Fruit fly (Drosophila melanogaster) whole organism, embryonic: Measurements from ENCODE around the gene Dad1.
A peak's percentile ranks its signal among the peaks of the same experiment; 100 is the strongest.

Source experiments
- Adf1 ChIP-seq: fragments of 200-800 bp; sonication (Bioruptor generic); IDR thresholded peaks from 2 replicates; pipeline ENCODE4 v1.3.6; 2022; ENCODE audit warnings: missing biosample characterization, missing genetic modification characterization
- Bgb ChIP-seq: fragments of 200-800 bp; sonication (Bioruptor generic); IDR thresholded peaks from 2 replicates; pipeline ENCODE4 v1.3.6; 2022; ENCODE audit warnings: missing biosample characterization, missing genetic modification characterization; ENCODE audit not compliant: partially characterized antibody
- CG10267 ChIP-seq: fragments of 200-800 bp; sonication (Bioruptor generic); optimal IDR thresholded peaks from 2 replicates; lab custom pipeline; 2018; ENCODE audit warnings: missing biosample characterization, mild to moderate bottlenecking, missing genetic modification characterization, moderate library complexity
- CG10543 ChIP-seq: fragments of 200-800 bp; sonication (Bioruptor generic); optimal IDR thresholded peaks from 3 replicates; lab custom pipeline; 2017; ENCODE audit warnings: missing biosample characterization, mild to moderate bottlenecking, missing genetic modification characterization, moderate library complexity
- CG11504 ChIP-seq: fragments of 200-800 bp; sonication (Bioruptor generic); optimal IDR thresholded peaks from 3 replicates; lab custom pipeline; 2019; ENCODE audit warnings: missing biosample characterization, mild to moderate bottlenecking, missing genetic modification characterization, moderate library complexity
- CG12071 ChIP-seq: fragments of 200-800 bp; sonication (Bioruptor generic); optimal IDR thresholded peaks from 3 replicates; lab custom pipeline; 2018; ENCODE audit warnings: missing biosample characterization, mild to moderate bottlenecking, missing genetic modification characterization
- CG12299 ChIP-seq: fragments of 200-800 bp; sonication (Bioruptor generic); optimal IDR thresholded peaks from 2 replicates; lab custom pipeline; 2018; ENCODE audit warnings: missing biosample characterization, mild to moderate bottlenecking, missing genetic modification characterization
- CG12769 ChIP-seq: fragments of 200-800 bp; sonication (Bioruptor generic); optimal IDR thresholded peaks from 2 replicates; lab custom pipeline; 2019; ENCODE audit warnings: missing biosample characterization, mild to moderate bottlenecking, missing genetic modification characterization, moderate library complexity
- CG13123 ChIP-seq: fragments of 200-800 bp; sonication (Bioruptor generic); optimal IDR thresholded peaks from 2 replicates; lab custom pipeline; 2016; ENCODE audit warnings: missing biosample characterization, missing genetic modification characterization
- CG15269 ChIP-seq: fragments of 200-800 bp; sonication (Bioruptor generic); optimal IDR thresholded peaks from 2 replicates; lab custom pipeline; 2018; ENCODE audit warnings: missing biosample characterization, mild to moderate bottlenecking, missing genetic modification characterization, moderate library complexity
- CG2678 ChIP-seq: fragments of 200-800 bp; sonication (Bioruptor generic); optimal IDR thresholded peaks from 3 replicates; lab custom pipeline; 2019; ENCODE audit warnings: missing biosample characterization, mild to moderate bottlenecking, missing genetic modification characterization, moderate library complexity
- CG2889 ChIP-seq: fragments of 200-800 bp; sonication (Bioruptor generic); IDR thresholded peaks from 3 replicates; pipeline ENCODE4 v1.3.6; 2022; ENCODE audit warnings: missing biosample characterization, missing genetic modification characterization
- CG30431 ChIP-seq: fragments of 200-800 bp; sonication (Bioruptor generic); optimal IDR thresholded peaks from 2 replicates; lab custom pipeline; 2017; ENCODE audit warnings: missing biosample characterization, missing genetic modification characterization
- CG3065 ChIP-seq: fragments of 200-800 bp; sonication (Bioruptor generic); optimal IDR thresholded peaks from 2 replicates; lab custom pipeline; 2016; ENCODE audit warnings: missing biosample characterization, missing genetic modification characterization
- CG32532 ChIP-seq: fragments of 200-800 bp; sonication (Bioruptor generic); IDR thresholded peaks from 2 replicates; pipeline ENCODE4 v1.3.6; 2022; ENCODE audit warnings: missing biosample characterization, missing genetic modification characterization
- CG4328 ChIP-seq: fragments of 200-800 bp; sonication (Bioruptor generic); optimal IDR thresholded peaks from 3 replicates; lab custom pipeline; 2017; ENCODE audit warnings: missing biosample characterization, missing genetic modification reagents, missing genetic modification characterization
- CG6175 ChIP-seq: fragments of 200-800 bp; sonication (Bioruptor generic); IDR thresholded peaks from 3 replicates; pipeline ENCODE4 v1.3.6; 2022; ENCODE audit warnings: missing biosample characterization, missing genetic modification characterization
- CG9797 ChIP-seq: fragments of 200-800 bp; sonication (Bioruptor generic); optimal IDR thresholded peaks from 3 replicates; lab custom pipeline; 2018; ENCODE audit warnings: missing biosample characterization, mild to moderate bottlenecking, missing genetic modification characterization
- CG9817 ChIP-seq: fragments of 200-800 bp; sonication (Bioruptor generic); optimal IDR thresholded peaks from 2 replicates; lab custom pipeline; 2018; ENCODE audit warnings: missing biosample characterization, mild to moderate bottlenecking, missing genetic modification characterization, moderate library complexity
- CTCF ChIP-seq: fragments of 200-800 bp; sonication (Bioruptor generic); optimal IDR thresholded peaks from 2 replicates; lab custom pipeline; 2017; ENCODE audit warnings: missing biosample characterization, mild to moderate bottlenecking, missing genetic modification characterization, moderate library complexity
- Chrac-16 ChIP-seq: fragments of 200-800 bp; sonication (Bioruptor generic); optimal IDR thresholded peaks from 3 replicates; lab custom pipeline; 2016; ENCODE audit warnings: missing biosample characterization, missing genetic modification characterization
- CkIIα-i1 ChIP-seq: fragments of 200-800 bp; sonication (Bioruptor generic); IDR thresholded peaks from 2 replicates; pipeline ENCODE4 v1.3.6; 2022; ENCODE audit warnings: missing biosample characterization, missing genetic modification characterization
- Dip2 ChIP-seq: fragments of 200-800 bp; sonication (Bioruptor generic); IDR thresholded peaks from 2 replicates; pipeline ENCODE4 v1.3.6; 2022; ENCODE audit warnings: missing biosample characterization, missing genetic modification characterization
- H15 ChIP-seq: fragments of 200-800 bp; sonication (Bioruptor generic); IDR thresholded peaks from 3 replicates; pipeline ENCODE4 v1.3.6; 2022; ENCODE audit warnings: missing biosample characterization, missing genetic modification characterization
- Lhr ChIP-seq: fragments of 200-800 bp; sonication (Bioruptor generic); optimal IDR thresholded peaks from 3 replicates; lab custom pipeline; 2017; ENCODE audit warnings: mild to moderate bottlenecking, missing biosample characterization, missing genetic modification reagents, missing genetic modification characterization
- Oli ChIP-seq: fragments of 200-800 bp; sonication (Bioruptor generic); optimal IDR thresholded peaks from 2 replicates; lab custom pipeline; 2018; ENCODE audit warnings: missing biosample characterization, mild to moderate bottlenecking, missing genetic modification characterization, moderate library complexity
- Scr ChIP-seq: fragments of 200-800 bp; sonication (Bioruptor generic); IDR thresholded peaks from 2 replicates; pipeline ENCODE4 v1.3.6; 2022; ENCODE audit warnings: missing biosample characterization, missing genetic modification characterization; ENCODE audit not compliant: partially characterized antibody
- Side ChIP-seq: fragments of 200-800 bp; sonication (Bioruptor generic); optimal IDR thresholded peaks from 2 replicates; lab custom pipeline; 2016; ENCODE audit warnings: missing biosample characterization, missing genetic modification characterization
- YL-1 ChIP-seq: fragments of 200-800 bp; sonication (Bioruptor generic); optimal IDR thresholded peaks from 3 replicates; lab custom pipeline; 2017; ENCODE audit warnings: missing biosample characterization, mild to moderate bottlenecking, missing genetic modification characterization
- amos ChIP-seq: fragments of 200-800 bp; sonication (Bioruptor generic); IDR thresholded peaks from 2 replicates; pipeline ENCODE4 v1.3.6; 2022; ENCODE audit warnings: missing biosample characterization, missing genetic modification characterization; ENCODE audit not compliant: partially characterized antibody
- aop ChIP-seq: fragments of 200-800 bp; sonication (Bioruptor generic); IDR thresholded peaks from 2 replicates; pipeline ENCODE4 v1.3.6; 2022; ENCODE audit warnings: missing biosample characterization, missing genetic modification characterization
- bcd ChIP-seq: fragments of 200-800 bp; sonication (Bioruptor generic); optimal IDR thresholded peaks from 2 replicates; lab custom pipeline; 2017; ENCODE audit warnings: missing biosample characterization, mild to moderate bottlenecking, missing genetic modification characterization
- caup ChIP-seq: fragments of 200-800 bp; sonication (Bioruptor generic); optimal IDR thresholded peaks from 3 replicates; lab custom pipeline; 2017; ENCODE audit warnings: missing biosample characterization, mild to moderate bottlenecking, missing genetic modification characterization, moderate library complexity; ENCODE audit not compliant: severe bottlenecking
- chm ChIP-seq: fragments of 200-800 bp; sonication (Bioruptor generic); IDR thresholded peaks from 2 replicates; pipeline ENCODE4 v1.3.6; 2022; ENCODE audit warnings: missing biosample characterization, missing genetic modification characterization
- croc ChIP-seq: fragments of 200-800 bp; sonication (Bioruptor generic); conservative IDR thresholded peaks from 3 replicates; pipeline ENCODE4 v1.3.6; 2022; ENCODE audit warnings: missing biosample characterization, missing genetic modification characterization
- dysf ChIP-seq: fragments of 200-800 bp; sonication (Bioruptor generic); IDR thresholded peaks from 3 replicates; pipeline ENCODE4 v1.3.6; 2022; ENCODE audit warnings: missing biosample characterization, missing genetic modification characterization
- emc ChIP-seq: fragments of 200-800 bp; sonication (Bioruptor generic); optimal IDR thresholded peaks from 2 replicates; lab custom pipeline; 2016; ENCODE audit warnings: missing biosample characterization, missing genetic modification characterization
- gem ChIP-seq: fragments of 200-800 bp; sonication (Bioruptor generic); optimal IDR thresholded peaks from 2 replicates; lab custom pipeline; 2019; ENCODE audit warnings: missing biosample characterization, mild to moderate bottlenecking, missing genetic modification characterization, moderate library complexity
- hkb ChIP-seq, 2 experiments: fragments of 200-800 bp in 1 of 2; fragments of >200 bp in 1 of 2; sonication (Bioruptor generic) in 1 of 2; IDR thresholded peaks in 1 of 2; optimal IDR thresholded peaks in 1 of 2; 2 replicates each; pipeline versions ENCODE4 v1.3.6 to Lab custom; 2017 to 2022; ENCODE audit warnings: missing biosample characterization in 1 of 2, missing genetic modification characterization in 1 of 2
- jumu ChIP-seq: fragments of 200-800 bp; sonication (Bioruptor generic); optimal IDR thresholded peaks from 3 replicates; lab custom pipeline; 2016; ENCODE audit warnings: missing biosample characterization, missing genetic modification characterization
- kni ChIP-seq: fragments of 200-800 bp; sonication (Bioruptor generic); optimal IDR thresholded peaks from 3 replicates; lab custom pipeline; 2017; ENCODE audit warnings: mild to moderate bottlenecking, missing biosample characterization, missing genetic modification reagents, missing genetic modification characterization
- lov ChIP-seq, 2 experiments: fragments of 200-800 bp in 1 of 2; fragments of >200 bp in 1 of 2; sonication (Bioruptor generic) in 1 of 2; IDR thresholded peaks in 1 of 2; optimal IDR thresholded peaks in 1 of 2; 2 replicates in 1 of 2; 3 replicates in 1 of 2; pipeline versions ENCODE4 v1.3.6 to Lab custom; 2017 to 2022; ENCODE audit warnings: missing biosample characterization in 1 of 2, missing genetic modification characterization in 1 of 2
- ranshi ChIP-seq: fragments of 200-800 bp; sonication (Bioruptor generic); IDR thresholded peaks from 2 replicates; pipeline ENCODE4 v1.3.6; 2022; ENCODE audit warnings: missing biosample characterization, missing genetic modification characterization
- repo ChIP-seq: fragments of 200-800 bp; sonication (Bioruptor generic); optimal IDR thresholded peaks from 2 replicates; lab custom pipeline; 2016; ENCODE audit warnings: missing biosample characterization, missing genetic modification characterization
- sima ChIP-seq: fragments of 200-800 bp; sonication (Bioruptor generic); optimal IDR thresholded peaks from 2 replicates; lab custom pipeline; 2016; ENCODE audit warnings: missing biosample characterization, missing genetic modification characterization
- unc-4 ChIP-seq: fragments of 200-800 bp; sonication (Bioruptor generic); IDR thresholded peaks from 2 replicates; pipeline ENCODE4 v1.3.6; 2022; ENCODE audit warnings: missing biosample characterization, missing genetic modification characterization; ENCODE audit not compliant: partially characterized antibody
- usp ChIP-seq: fragments of >200 bp; optimal IDR thresholded peaks from 2 replicates; lab custom pipeline; 2017; ENCODE audit warnings: missing biosample characterization, missing genetic modification characterization
- wdn ChIP-seq: fragments of 200-800 bp; sonication (Bioruptor generic); IDR thresholded peaks from 2 replicates; pipeline ENCODE4 v1.3.6; 2022; ENCODE audit warnings: missing biosample characterization, missing genetic modification characterization

Gene Dad1

dm6 chr2L:8362273-8362954, 21.5 kb downstream of the Dad1 start, which contains the start of gene CG7627 (continued):
- TF ChIP-seq repo (GFP tag; lab: Kevin White, UChicago) = peak; percentile 73
- peak; percentile 86 for TF ChIP-seq dysf (GFP tag; lab: Robert Waterston, UW)
- TF ChIP-seq ranshi (GFP tag; lab: Robert Waterston, UW) = peak; percentile 81
- TF ChIP-seq YL-1 (GFP tag; lab: Kevin White, UChicago) = no peak
- TF ChIP-seq bcd (GFP tag; lab: Kevin White, UChicago) = peak; percentile 72
- TF ChIP-seq sima (GFP tag; lab: Kevin White, UChicago) = no peak
- peak; percentile 39 for TF ChIP-seq emc (GFP tag; lab: Kevin White, UChicago)
- no peak for TF ChIP-seq CG13123
- TF ChIP-seq chm (GFP tag; lab: Robert Waterston, UW) = peak; percentile 72; the same call in 1 of the 2 replicates
- TF ChIP-seq CG4328 (GFP tag; lab: Kevin White, UChicago) = peak; percentile 57
- no peak for TF ChIP-seq CTCF
- peak; percentile 83 for TF ChIP-seq gem (tag; lab: Kevin White, UChicago)
- peak; percentile 69 for TF ChIP-seq croc (GFP tag; lab: Robert Waterston, UW)
- peak; percentile 71 for TF ChIP-seq CG12299 (tag; lab: Kevin White, UChicago)
- TF ChIP-seq CG12769 (tag; lab: Kevin White, UChicago) = peak; percentile 69
- no peak for TF ChIP-seq CG9797 (GFP tag; lab: Kevin White, UChicago)
- no peak for TF ChIP-seq unc-4
- peak; percentile 70 for TF ChIP-seq Side (GFP tag; lab: Kevin White, UChicago)
- TF ChIP-seq CG11504 (tag; lab: Kevin White, UChicago) = peak; percentile 71
- peak; percentile 76 for TF ChIP-seq CG15269 (tag; lab: Kevin White, UChicago)
- no peak; the same call in 1 of the 2 replicates for TF ChIP-seq Dip2 (GFP tag; lab: Robert Waterston, UW)
- TF ChIP-seq Adf1 (GFP tag; lab: Robert Waterston, UW) = peak; percentile 68
- no peak for TF ChIP-seq aop (GFP tag; lab: Robert Waterston, UW)
- TF ChIP-seq kni (GFP tag; lab: Kevin White, UChicago) = no peak
- TF ChIP-seq CG6175 (GFP tag; lab: Robert Waterston, UW) = peak; percentile 74; the same call in 2 of the 3 replicates
- TF ChIP-seq caup (GFP tag; lab: Kevin White, UChicago) = peak; percentile 73
- peak; percentile 54 for TF ChIP-seq Oli
- TF ChIP-seq CG9817 (tag; lab: Kevin White, UChicago) = peak; percentile 74
- no peak for TF ChIP-seq lov (optimal IDR thresholded peaks at IDR 0.05; lab: Kevin White, UChicago)
- TF ChIP-seq lov (GFP tag; IDR thresholded peaks at IDR 0.05; lab: Robert Waterston, UW) = peak; percentile 68; the same call in 2 of the 3 replicates
- TF ChIP-seq CG3065 (GFP tag; lab: Kevin White, UChicago) = no peak
- TF ChIP-seq CG2678 = peak; percentile 88
- TF ChIP-seq jumu (GFP tag; lab: Kevin White, UChicago) = peak; percentile 76
- peak; percentile 50; the same call in 1 of the 3 replicates for TF ChIP-seq CG2889 (GFP tag; lab: Robert Waterston, UW)
- peak; percentile 62 for TF ChIP-seq Chrac-16 (GFP tag; lab: Kevin White, UChicago)
- TF ChIP-seq Bgb = peak; percentile 38; the same call in 1 of the 2 replicates
- peak; percentile 32 for TF ChIP-seq CG12071 (GFP tag; lab: Kevin White, UChicago)
- peak; percentile 88 for TF ChIP-seq CG32532
- no peak for TF ChIP-seq usp (GFP tag; lab: Kevin White, UChicago)
- TF ChIP-seq H15 = no peak; the same call in 2 of the 3 replicates
- TF ChIP-seq CG10543 (GFP tag; lab: Kevin White, UChicago) = peak; percentile 87
- TF ChIP-seq wdn (GFP tag; lab: Robert Waterston, UW) = peak; percentile 58
- no peak for TF ChIP-seq Lhr
- TF ChIP-seq Scr (GFP tag; lab: Robert Waterston, UW) = 0 out of 2 replicates have a peak, but pooled peaks have one; percentile 26
- no peak for TF ChIP-seq hkb (optimal IDR thresholded peaks at IDR 0.05; lab: Kevin White, UChicago)
- TF ChIP-seq hkb (GFP tag; IDR thresholded peaks at IDR 0.05; lab: Robert Waterston, UW) = peak; percentile 84
- peak; percentile 27; the same call in 1 of the 2 replicates for TF ChIP-seq amos (GFP tag; lab: Robert Waterston, UW)
- TF ChIP-seq CkIIα-i1 (GFP tag; lab: Robert Waterston, UW) = 0 out of 2 replicates have a peak, but pooled peaks have one; percentile 37
- peak; percentile 11 for TF ChIP-seq CG30431
- peak; percentile 65 for TF ChIP-seq CG10267 (tag; lab: Kevin White, UChicago)
